Worm (Caenorhabditis elegans): ENCODE data around the gene atat-2.

Gene atat-2

ce11 chrX:5834581-5835481 lies 14.1 kb upstream of the atat-2 start, which contains the start of gene F13D11.4 (continued):
- TF ChIP-seq elt-1 (tag; optimal IDR thresholded peaks at IDR 0.05), result no peak
- TF ChIP-seq nhr-76 (tag; optimal IDR thresholded peaks at IDR 0.05), result no peak
- TF ChIP-seq ceh-16 (tag; optimal IDR thresholded peaks at IDR 0.05), result no peak

ce11 chrX:5836527-5836926 lies 12.4 kb upstream of the atat-2 start:
- no peak for TF ChIP-seq nhr-28 (tag; optimal IDR thresholded peaks at IDR 0.05)
- no peak for TF ChIP-seq sea-2 (GFP tag; optimal IDR thresholded peaks at IDR 0.05)
- TF ChIP-seq lin-15B (tag; optimal IDR thresholded peaks at IDR 0.05), result no peak

- no peak for TF ChIP-seq ZK546.5 (tag; optimal IDR thresholded peaks at IDR 0.05)
- peak; percentile 24 for TF ChIP-seq nfya-1 (tag; optimal IDR thresholded peaks at IDR 0.05; ENCODE audit: insufficient read depth)
- peak; percentile 23 for TF ChIP-seq egl-5 (tag; optimal IDR thresholded peaks at IDR 0.05)
- no peak for TF ChIP-seq jun-1 (tag; optimal IDR thresholded peaks at IDR 0.05)
- peak; percentile 14 for TF ChIP-seq nhr-11 (tag; optimal IDR thresholded peaks at IDR 0.05)
Observed at ce11 chrX:5837035-5837434, 11.9 kb upstream of the atat-2 start.

ce11 chrX:5839143-5839542 lies 9.8 kb upstream of the atat-2 start:
- TF ChIP-seq jun-1 (tag; optimal IDR thresholded peaks at IDR 0.05) (no peak), pha-4 (tag; optimal IDR thresholded peaks at IDR 0.05) (peak; percentile 90), ceh-28 (tag; optimal IDR thresholded peaks at IDR 0.05) (peak; percentile 63), ceh-16 (tag; optimal IDR thresholded peaks at IDR 0.05) (no peak)

ce11 chrX:5839643-5840042 lies 9.3 kb upstream of the atat-2 start, which contains the start of gene dct-11:
TSS of gene dct-11 (minus strand) at chrX:5839778.
- TF ChIP-seq pqm-1 (tag; optimal IDR thresholded peaks at IDR 0.05) (peak; percentile 93), jun-1 (tag; optimal IDR thresholded peaks at IDR 0.05) (peak; percentile 27), elt-2 (tag; optimal IDR thresholded peaks at IDR 0.05) (peak; percentile 94), pha-4 (tag; optimal IDR thresholded peaks at IDR 0.05) (peak; percentile 31), elt-1 (tag; optimal IDR thresholded peaks at IDR 0.05) (no peak)

- TF ChIP-seq ZK546.5 (tag; optimal IDR thresholded peaks at IDR 0.05) (peak; percentile 50), pha-4 (tag; optimal IDR thresholded peaks at IDR 0.05) (peak; percentile 100), ceh-28 (tag; optimal IDR thresholded peaks at IDR 0.05) (peak; percentile 92), ztf-11 (tag; optimal IDR thresholded peaks at IDR 0.05) (no peak), nhr-28 (tag; optimal IDR thresholded peaks at IDR 0.05) (peak; percentile 87), nhr-77 (tag; optimal IDR thresholded peaks at IDR 0.05) (peak; percentile 93), ceh-9 (tag; optimal IDR thresholded peaks at IDR 0.05) (no peak), sea-2 (GFP tag; optimal IDR thresholded peaks at IDR 0.05) (no peak), elt-3 (tag; optimal IDR thresholded peaks at IDR 0.05) (peak in 2 of 3 experiments; percentile 95 to 99), fkh-10 (GFP tag; optimal IDR thresholded peaks at IDR 0.05) (peak; percentile 97), mml-1 (tag; optimal IDR thresholded peaks at IDR 0.05) (peak; percentile 36), ceh-16 (tag; optimal IDR thresholded peaks at IDR 0.05) (peak; percentile 78), nhr-76 (tag; optimal IDR thresholded peaks at IDR 0.05) (peak; percentile 87), snpc-4 (tag; optimal IDR thresholded peaks at IDR 0.05) (peak; percentile 93), pqm-1 (tag; optimal IDR thresholded peaks at IDR 0.05) (peak; percentile 98), aly-2 (tag; optimal IDR thresholded peaks at IDR 0.05) (no peak), jun-1 (tag; optimal IDR thresholded peaks at IDR 0.05) (peak; percentile 99), unc-62 (GFP tag; optimal IDR thresholded peaks at IDR 0.05) (peak; percentile 96), nhr-23 (tag; optimal IDR thresholded peaks at IDR 0.05) (peak; percentile 100), fos-1 (tag; optimal IDR thresholded peaks at IDR 0.05) (peak; percentile 98), unc-39 (tag; optimal IDR thresholded peaks at IDR 0.05) (peak; percentile 7), lin-39 (tag; optimal IDR thresholded peaks at IDR 0.05) (peak; percentile 98), ama-1 (optimal IDR thresholded peaks at IDR 0.05) (peak; percentile 94), mdl-1 (tag; optimal IDR thresholded peaks at IDR 0.05) (peak; percentile 96), egl-5 (tag; optimal IDR thresholded peaks at IDR 0.05) (peak; percentile 97), daf-12 (tag; optimal IDR thresholded peaks at IDR 0.05) (peak; percentile 78), lin-15B (tag; optimal IDR thresholded peaks at IDR 0.05) (peak; percentile 99), fkh-2 (tag; optimal IDR thresholded peaks at IDR 0.05) (peak; percentile 62), hmg-11 (tag; optimal IDR thresholded peaks at IDR 0.05) (peak; percentile 93), nfya-1 (tag; optimal IDR thresholded peaks at IDR 0.05; ENCODE audit: insufficient read depth) (peak; percentile 98), nhr-25 (tag; optimal IDR thresholded peaks at IDR 0.05) (peak; percentile 100), elt-2 (tag; optimal IDR thresholded peaks at IDR 0.05) (peak; percentile 99), ztf-4 (tag; optimal IDR thresholded peaks at IDR 0.05) (peak; percentile 94), tbx-2 (tag; optimal IDR thresholded peaks at IDR 0.05) (peak; percentile 95), nhr-12 (tag; optimal IDR thresholded peaks at IDR 0.05) (no peak), lsy-12 (tag; optimal IDR thresholded peaks at IDR 0.05) (peak; percentile 98)
Observed at ce11 chrX:5841060-5841642, 7.7 kb upstream of the atat-2 start, which contains the start of gene puf-9. TSS of gene puf-9 (plus strand) at chrX:5841592.
